Worm (Caenorhabditis elegans) whole organism, mixed stage, embryonic: ENCODE measurements around the gene srh-130.

Experiments
- M03D4.4 ChIP-seq: sonication (generic microtip); optimal IDR thresholded peaks from 2 replicates; lab custom pipeline; 2017; ENCODE audit warnings: mild to moderate bottlenecking, missing genetic modification characterization, missing compliant biosample characterization
- ces-1 ChIP-seq: fragments of 150-350 bp; optimal IDR thresholded peaks from 2 replicates; lab custom pipeline; 2014; ENCODE audit warnings: missing biosample characterization, missing genetic modification reagents, missing genetic modification characterization
- drap-1 ChIP-seq: fragments of 200-800 bp; sonication (Bioruptor generic); optimal IDR thresholded peaks from 3 replicates; lab custom pipeline; 2018; ENCODE audit warnings: mild to moderate bottlenecking, missing genetic modification characterization, missing compliant biosample characterization
- elt-3 ChIP-seq: fragments of 150-350 bp; optimal IDR thresholded peaks from 2 replicates; lab custom pipeline; 2014; ENCODE audit warnings: missing biosample characterization, missing genetic modification characterization
- flh-1 ChIP-seq: fragments of 200-800 bp; sonication (Bioruptor generic); optimal IDR thresholded peaks from 2 replicates; lab custom pipeline; 2018; ENCODE audit warnings: mild to moderate bottlenecking, missing genetic modification characterization, moderate library complexity, missing compliant biosample characterization
- lsy-2 ChIP-seq: fragments of 150-350 bp; optimal IDR thresholded peaks from 2 replicates; lab custom pipeline; 2014; ENCODE audit warnings: missing biosample characterization, missing genetic modification characterization
- mab-5 ChIP-seq: fragments of 150-350 bp; optimal IDR thresholded peaks from 2 replicates; lab custom pipeline; 2014; ENCODE audit warnings: missing biosample characterization, missing genetic modification characterization
- nhr-237 ChIP-seq: fragments of 150-350 bp; optimal IDR thresholded peaks from 2 replicates; lab custom pipeline; 2014; ENCODE audit warnings: missing biosample characterization, missing genetic modification characterization
- nhr-76 ChIP-seq: sonication (generic microtip); optimal IDR thresholded peaks from 2 replicates; lab custom pipeline; 2017; ENCODE audit warnings: missing biosample characterization, missing genetic modification characterization
- pha-4 ChIP-seq: fragments of 150-350 bp; optimal IDR thresholded peaks from 2 replicates; lab custom pipeline; 2018; ENCODE audit warnings: missing biosample characterization, missing genetic modification reagents, missing genetic modification characterization
- snpc-4 ChIP-seq: fragments of 150-350 bp; optimal IDR thresholded peaks from 2 replicates; lab custom pipeline; 2014; ENCODE audit warnings: missing biosample characterization, missing genetic modification characterization
- unc-62 ChIP-seq: fragments of 150-350 bp; optimal IDR thresholded peaks from 2 replicates; lab custom pipeline; 2014; ENCODE audit warnings: missing biosample characterization, missing genetic modification reagents, missing genetic modification characterization

- no peak for TF ChIP-seq ces-1 (GFP tag; lab: Kevin White, UChicago)
- no peak for TF ChIP-seq lsy-2 (tag; lab: Kevin White, UChicago)
- no peak for TF ChIP-seq snpc-4 (tag; lab: Kevin White, UChicago)
- TF ChIP-seq nhr-76 (tag; lab: Kevin White, UChicago), result no peak
- TF ChIP-seq pha-4, result no peak
- TF ChIP-seq flh-1 (GFP tag; lab: Kevin White, UChicago), result no peak
- no peak for TF ChIP-seq M03D4.4 (tag; lab: Kevin White, UChicago)
- no peak for TF ChIP-seq nhr-237 (tag; lab: Kevin White, UChicago)
- no peak for TF ChIP-seq mab-5 (tag; lab: Kevin White, UChicago)
- no peak for TF ChIP-seq unc-62 (GFP tag; lab: Kevin White, UChicago)
- no peak for TF ChIP-seq elt-3 (tag; lab: Kevin White, UChicago)
- TF ChIP-seq drap-1 (GFP tag; lab: Kevin White, UChicago), result no peak
Measured at ce11 chrV:5104934-5105333, 46.0 kb upstream of the srh-130 start, which contains the start of gene srab-2.
